Worm (Caenorhabditis elegans) whole organism, midembryonic: ENCODE data around the gene F36H5.10.

ENCODE experiments used
- T22C8.4 ChIP-seq: fragments of 200-800 bp; sonication (Bioruptor generic); IDR thresholded peaks from 2 replicates; pipeline ENCODE4 v1.3.6; 2022; ENCODE audit warnings: missing genetic modification characterization, missing compliant biosample characterization
- cog-1 ChIP-seq: sonication (generic microtip); optimal IDR thresholded peaks from 2 replicates; lab custom pipeline; 2016; ENCODE audit warnings: missing genetic modification characterization, missing compliant biosample characterization
- flt-1 ChIP-seq: fragments of 200-800 bp; sonication (Bioruptor generic); IDR thresholded peaks from 2 replicates; pipeline ENCODE4 v1.3.6; 2022; ENCODE audit warnings: missing genetic modification characterization, missing compliant biosample characterization
- klf-2 ChIP-seq: fragments of 200-800 bp; sonication (Bioruptor generic); conservative IDR thresholded peaks from 2 replicates; pipeline ENCODE4 v1.3.6; 2022; ENCODE audit warnings: missing genetic modification reagents, missing genetic modification characterization, missing compliant biosample characterization
- med-1 ChIP-seq: sonication (generic microtip); optimal IDR thresholded peaks from 2 replicates; lab custom pipeline; 2017; ENCODE audit warnings: missing genetic modification characterization, mild to moderate bottlenecking, missing compliant biosample characterization, antibody characterized with exemption, missing genetic modification reagents; ENCODE audit not compliant: insufficient read depth
- tab-1 ChIP-seq: fragments of 200-800 bp; sonication (Bioruptor generic); IDR thresholded peaks from 2 replicates; pipeline ENCODE4 v1.3.6; 2022; ENCODE audit warnings: missing genetic modification characterization, missing compliant biosample characterization
- ztf-23 ChIP-seq: fragments of 200-800 bp; sonication (Bioruptor generic); IDR thresholded peaks from 2 replicates; pipeline ENCODE4 v1.3.6; 2022; ENCODE audit warnings: missing genetic modification reagents, missing genetic modification characterization, missing compliant biosample characterization
- ztf-29 ChIP-seq: fragments of 200-800 bp; sonication (Bioruptor generic); IDR thresholded peaks from 2 replicates; pipeline ENCODE4 v1.3.6; 2022; ENCODE audit warnings: missing genetic modification reagents, missing genetic modification characterization, missing compliant biosample characterization

- TF ChIP-seq ztf-23 (GFP tag; lab: Robert Waterston, UW) (no peak), med-1 (GFP tag; lab: Kevin White, UChicago) (no peak), flt-1 (no peak), klf-2 (GFP tag; lab: Robert Waterston, UW) (no peak), tab-1 (GFP tag; lab: Robert Waterston, UW) (no peak), T22C8.4 (no peak), ztf-29 (GFP tag; lab: Robert Waterston, UW) (no peak), cog-1 (no peak)
These were observed 31.0 kb downstream of the F36H5.10 start, which contains the start of the genes C08F1.6 and fbxb-13 for ce11 chrII:1788087-1788486.
